Fruit fly (Drosophila melanogaster): ENCODE results near the gene CG13643.

dm6 chr3R:24851429-24851828 is 54.4 kb downstream of the CG13643 start, which contains the start of gene Nct:
- TF ChIP-seq CTCF (optimal IDR thresholded peaks at IDR 0.05) (no peak), CG8478 (optimal IDR thresholded peaks at IDR 0.05) (no peak)

Data from S2 (cell line).